Worm (Caenorhabditis elegans) whole organism, L4/young adult: ENCODE results near the gene M57.2.

Source experiments
- W03F9.2 ChIP-seq: fragments of 150-350 bp; optimal IDR thresholded peaks from 2 replicates; lab custom pipeline; 2014; ENCODE audit warnings: missing biosample characterization, missing genetic modification characterization
- dao-5 ChIP-seq: sonication (generic microtip); optimal IDR thresholded peaks from 2 replicates; lab custom pipeline; 2016; ENCODE audit warnings: missing genotype, missing genetic modification characterization, moderate library complexity, missing compliant biosample characterization
- him-1 ChIP-seq: sonication (generic microtip); optimal IDR thresholded peaks from 2 replicates; lab custom pipeline; 2016; ENCODE audit warnings: missing genotype, missing genetic modification reagents, missing genetic modification characterization, missing compliant biosample characterization

DNA sequence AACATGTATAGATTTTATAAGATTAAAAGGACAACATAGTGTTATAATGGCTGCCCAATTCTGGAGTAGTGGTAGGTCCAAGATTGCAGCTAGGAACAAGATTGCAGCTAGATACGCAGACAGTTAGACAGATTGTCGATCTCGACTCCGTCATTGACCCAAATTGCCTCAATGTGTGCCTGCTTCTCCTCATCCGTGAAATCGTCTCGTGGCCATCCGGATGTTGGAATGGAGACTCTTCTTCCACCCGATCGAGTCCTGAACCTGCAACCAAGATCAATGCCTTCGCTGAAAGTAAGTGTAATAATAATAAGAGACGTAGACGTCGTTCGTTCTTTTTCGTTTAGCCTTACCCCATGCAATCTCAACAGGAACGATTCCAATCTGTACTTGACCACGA lies 51.5 kb downstream of the M57.2 start:
- TF ChIP-seq him-1 (no peak), dao-5 (tag; lab: Kevin White, UChicago) (no peak), W03F9.2 (tag; lab: Kevin White, UChicago) (no peak)
